Fruit fly (Drosophila melanogaster): ENCODE data around the gene Adar.

dm6 chrX:1735083-1735482, 38.4 kb upstream of the Adar start:
- TF ChIP-seq CG6163 (GFP tag; IDR thresholded peaks at IDR 0.05): no peak
- TF ChIP-seq net (GFP tag; optimal IDR thresholded peaks at IDR 0.05): no peak
- TF ChIP-seq Sox102F (GFP tag; optimal IDR thresholded peaks at IDR 0.05): no peak
- TF ChIP-seq CG32006 (GFP tag; optimal IDR thresholded peaks at IDR 0.05): no peak
- no peak for TF ChIP-seq Smox (GFP tag; optimal IDR thresholded peaks at IDR 0.05)
- no peak for TF ChIP-seq CG8319 (GFP tag; optimal IDR thresholded peaks at IDR 0.05)
